Fruit fly (Drosophila melanogaster) S2 (cell line): ENCODE results near the gene dlp.

Experiments
- CG8478 ChIP-seq: fragments of >200 bp; optimal IDR thresholded peaks from 2 replicates; lab custom pipeline; 2018
- CTCF ChIP-seq, 2 experiments: fragments of >200 bp; optimal IDR thresholded peaks; 2 replicates each; lab custom pipeline; 2018

DNA sequence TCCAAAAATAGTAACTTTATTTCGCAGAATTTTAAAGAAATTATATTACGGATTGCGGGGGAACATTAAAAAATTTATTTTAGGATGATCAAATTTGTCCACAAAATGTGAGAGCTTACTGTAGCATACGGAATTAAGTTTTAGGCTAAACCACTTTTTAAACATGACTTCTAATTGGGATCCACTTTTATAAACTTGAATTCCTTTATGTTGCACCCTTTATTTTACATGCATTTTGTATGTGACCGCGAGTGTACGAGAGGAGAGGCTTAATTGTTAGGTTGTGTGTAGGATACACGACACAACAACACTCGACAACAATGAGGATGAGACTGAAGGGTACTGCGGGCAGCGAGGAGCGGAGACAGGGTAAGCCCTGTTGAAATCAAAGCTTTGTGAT, 16.5 kb downstream of the dlp start:
- no peak for TF ChIP-seq CTCF (optimal IDR thresholded peaks at IDR 0.05; lab: Kevin White, UChicago)
- TF ChIP-seq CG8478 (lab: Kevin White, UChicago): no peak
